Worm (Caenorhabditis elegans): Measurements from ENCODE around the gene zip-6.

ce11 chrIV:11183991-11184390 lies 33.9 kb downstream of the zip-6 start, which contains the start of gene nuaf-3:
- TF ChIP-seq ztf-11 (tag; optimal IDR thresholded peaks at IDR 0.05) (no peak), nhr-12 (tag; optimal IDR thresholded peaks at IDR 0.05) (no peak), pqm-1 (tag; optimal IDR thresholded peaks at IDR 0.05) (no peak), fkh-10 (GFP tag; optimal IDR thresholded peaks at IDR 0.05) (no peak), nhr-77 (tag; optimal IDR thresholded peaks at IDR 0.05) (no peak), nhr-237 (tag; optimal IDR thresholded peaks at IDR 0.05) (no peak), mml-1 (tag; optimal IDR thresholded peaks at IDR 0.05) (no peak)

Measured in whole organism, L3 larva.